Worm (Caenorhabditis elegans) whole organism, L3 larva: ENCODE data around the gene C08E8.3.

Experiments used
- ZK546.5 ChIP-seq: sonication (generic microtip); optimal IDR thresholded peaks from 2 replicates; lab custom pipeline; 2017; ENCODE audit warnings: missing biosample characterization, missing genetic modification characterization
- ama-1 ChIP-seq: fragments of 150-350 bp; optimal IDR thresholded peaks from 2 replicates; lab custom pipeline; 2018
- ceh-16 ChIP-seq: sonication (generic microtip); optimal IDR thresholded peaks from 2 replicates; lab custom pipeline; 2017; ENCODE audit warnings: missing biosample characterization, missing genetic modification characterization
- elt-1 ChIP-seq: fragments of 150-350 bp; optimal IDR thresholded peaks from 2 replicates; lab custom pipeline; 2014; ENCODE audit warnings: missing biosample characterization, missing genetic modification characterization
- nhr-11 ChIP-seq: fragments of 150-350 bp; optimal IDR thresholded peaks from 2 replicates; lab custom pipeline; 2014; ENCODE audit warnings: missing biosample characterization, missing genetic modification characterization
- skn-1 ChIP-seq: fragments of 150-350 bp; optimal IDR thresholded peaks from 2 replicates; lab custom pipeline; 2014; ENCODE audit warnings: missing biosample characterization, missing genetic modification characterization
- zag-1 ChIP-seq: fragments of 150-350 bp; optimal IDR thresholded peaks from 2 replicates; lab custom pipeline; 2014; ENCODE audit warnings: missing biosample characterization, missing genetic modification characterization

DNA sequence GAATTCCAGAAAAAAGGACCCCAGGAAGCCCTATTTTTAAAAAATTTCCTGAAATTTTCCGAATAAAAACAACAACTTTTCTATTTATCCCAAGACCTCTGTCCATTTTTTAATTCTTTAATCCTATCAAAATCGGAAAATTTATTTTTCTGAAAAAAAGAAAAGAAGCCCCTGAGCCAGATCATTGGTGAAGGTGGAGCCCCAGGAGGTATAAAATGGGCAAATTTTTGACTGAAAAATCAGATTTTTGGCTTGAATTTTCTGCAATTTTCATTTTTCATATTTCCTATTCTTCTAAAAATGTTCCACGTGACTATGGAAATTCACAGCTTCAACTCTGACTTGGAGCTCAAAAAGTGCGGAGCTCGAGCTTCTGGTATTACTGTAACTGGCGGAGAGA is 28.9 kb downstream of the C08E8.3 start, which contains the start of gene Y51A2B.8:
- no peak for TF ChIP-seq elt-1 (tag; lab: Kevin White, UChicago)
- no peak for TF ChIP-seq ZK546.5 (tag; lab: Kevin White, UChicago)
- no peak for TF ChIP-seq ceh-16 (tag; lab: Kevin White, UChicago)
- TF ChIP-seq nhr-11 (tag; lab: Kevin White, UChicago), result no peak
- no peak for TF ChIP-seq ama-1 (lab: Kevin White, UChicago)
- TF ChIP-seq skn-1, result no peak
- no peak for TF ChIP-seq zag-1 (tag; lab: Kevin White, UChicago)
